Fruit fly (Drosophila melanogaster): ENCODE data around the gene yellow-e2.
A peak's percentile ranks its signal among the peaks of the same experiment; 100 is the strongest.

yellow-e2 gene

dm6 chr3R:13379675-13380074 lies 27.1 kb downstream of the yellow-e2 start, which contains the start of the genes CG9813 and CG8870:
Gene CG9813, minus strand, starts transcription at chr3R:13379775.
Gene CG8870, plus strand, starts transcription at chr3R:13379842.
- TF ChIP-seq pad (GFP tag; optimal IDR thresholded peaks at IDR 0.05) (no peak), kay (GFP tag; ENCODE audit: borderline replicate concordance) (no peak), ovo (GFP tag; optimal IDR thresholded peaks at IDR 0.05) (no peak), CG5204 (GFP tag; optimal IDR thresholded peaks at IDR 0.05) (no peak), Crg-1 (GFP tag; optimal IDR thresholded peaks at IDR 0.05) (no peak), CG11617 (GFP tag; optimal IDR thresholded peaks at IDR 0.05) (no peak), CG14711 (tag; optimal IDR thresholded peaks at IDR 0.05) (no peak), CG7101 (tag; optimal IDR thresholded peaks at IDR 0.05) (no peak), toe (GFP tag; optimal IDR thresholded peaks at IDR 0.05) (no peak), CG7045 (GFP tag; optimal IDR thresholded peaks at IDR 0.05) (no peak), CG1620 (GFP tag; optimal IDR thresholded peaks at IDR 0.05) (no peak), tj (GFP tag; optimal IDR thresholded peaks at IDR 0.05) (no peak), Mnt (GFP tag; optimal IDR thresholded peaks at IDR 0.05) (no peak)

dm6 chr3R:13374913-13375312 lies 31.9 kb downstream of the yellow-e2 start:
- TF ChIP-seq CG7101 (tag; optimal IDR thresholded peaks at IDR 0.05), result no peak
- no peak for TF ChIP-seq Hr96 (GFP tag; optimal IDR thresholded peaks at IDR 0.05)
- no peak for TF ChIP-seq CG12768 (GFP tag; optimal IDR thresholded peaks at IDR 0.05)
- no peak for TF ChIP-seq bab1 (GFP tag; optimal IDR thresholded peaks at IDR 0.05)
- no peak for TF ChIP-seq CG7045 (GFP tag; optimal IDR thresholded peaks at IDR 0.05)
- no peak for TF ChIP-seq toe (GFP tag; optimal IDR thresholded peaks at IDR 0.05)
- TF ChIP-seq tj (GFP tag; optimal IDR thresholded peaks at IDR 0.05), result no peak
- TF ChIP-seq Mnt (GFP tag; optimal IDR thresholded peaks at IDR 0.05), result no peak
- no peak for TF ChIP-seq CG5204 (GFP tag; optimal IDR thresholded peaks at IDR 0.05)
- TF ChIP-seq Crg-1 (GFP tag; optimal IDR thresholded peaks at IDR 0.05), result no peak
- no peak for TF ChIP-seq CG14711 (tag; optimal IDR thresholded peaks at IDR 0.05)
- no peak for TF ChIP-seq pad (GFP tag; optimal IDR thresholded peaks at IDR 0.05)
- no peak for TF ChIP-seq CG1620 (GFP tag; optimal IDR thresholded peaks at IDR 0.05)
- TF ChIP-seq CG33017 (tag; optimal IDR thresholded peaks at IDR 0.05), result no peak
- no peak for TF ChIP-seq CG11617 (GFP tag; optimal IDR thresholded peaks at IDR 0.05)
- no peak for TF ChIP-seq Clk (GFP tag; optimal IDR thresholded peaks at IDR 0.05)
- no peak for TF ChIP-seq cic (GFP tag; optimal IDR thresholded peaks at IDR 0.05)
- TF ChIP-seq cnc (optimal IDR thresholded peaks at IDR 0.05), result no peak
- no peak for TF ChIP-seq ovo (GFP tag; optimal IDR thresholded peaks at IDR 0.05)
- no peak for TF ChIP-seq kay (GFP tag; ENCODE audit: borderline replicate concordance)

dm6 chr3R:13371840-13372680 lies 34.7 kb downstream of the yellow-e2 start, which contains the start of the genes Lip3 and CG34309:
Gene Lip3, minus strand, starts transcription at chr3R:13371904.
Gene CG34309, plus strand, starts transcription at chr3R:13372630.
- no peak for TF ChIP-seq tj (GFP tag; optimal IDR thresholded peaks at IDR 0.05)
- TF ChIP-seq CG11617 (GFP tag; optimal IDR thresholded peaks at IDR 0.05), result peak; percentile 3
- no peak for TF ChIP-seq CG14711 (tag; optimal IDR thresholded peaks at IDR 0.05)
- TF ChIP-seq CG33017 (tag; optimal IDR thresholded peaks at IDR 0.05), result peak; percentile 50
- TF ChIP-seq CG7101 (tag; optimal IDR thresholded peaks at IDR 0.05), result peak; percentile 19
- no peak for TF ChIP-seq CG5204 (GFP tag; optimal IDR thresholded peaks at IDR 0.05)
- TF ChIP-seq Hr96 (GFP tag; optimal IDR thresholded peaks at IDR 0.05), result no peak

- TF ChIP-seq bab1 (GFP tag; optimal IDR thresholded peaks at IDR 0.05) (no peak), kay (GFP tag; ENCODE audit: borderline replicate concordance) (peak; percentile 31), cnc (optimal IDR thresholded peaks at IDR 0.05) (no peak), toe (GFP tag; optimal IDR thresholded peaks at IDR 0.05) (no peak), Hr96 (GFP tag; optimal IDR thresholded peaks at IDR 0.05) (no peak), CG5204 (GFP tag; optimal IDR thresholded peaks at IDR 0.05) (no peak), cic (GFP tag; optimal IDR thresholded peaks at IDR 0.05) (no peak), CG33017 (tag; optimal IDR thresholded peaks at IDR 0.05) (no peak), CG12768 (GFP tag; optimal IDR thresholded peaks at IDR 0.05) (no peak)
Observed at dm6 chr3R:13369348-13369747, 37.5 kb downstream of the yellow-e2 start, which contains the start of gene CheA87a. Gene CheA87a, plus strand, starts transcription at chr3R:13369648.

- no peak for TF ChIP-seq cnc (optimal IDR thresholded peaks at IDR 0.05)
- peak; percentile 80 for TF ChIP-seq toe (GFP tag; optimal IDR thresholded peaks at IDR 0.05)
- TF ChIP-seq CG33017 (tag; optimal IDR thresholded peaks at IDR 0.05), result peak; percentile 58
- no peak for TF ChIP-seq kay (GFP tag; ENCODE audit: borderline replicate concordance)
- TF ChIP-seq cic (GFP tag; optimal IDR thresholded peaks at IDR 0.05), result no peak
- peak; percentile 20 for TF ChIP-seq tj (GFP tag; optimal IDR thresholded peaks at IDR 0.05)
- no peak for TF ChIP-seq Mnt (GFP tag; optimal IDR thresholded peaks at IDR 0.05)
- peak; percentile 55 for TF ChIP-seq bab1 (GFP tag; optimal IDR thresholded peaks at IDR 0.05)
- no peak for TF ChIP-seq Crg-1 (GFP tag; optimal IDR thresholded peaks at IDR 0.05)
- peak; percentile 57 for TF ChIP-seq CG7101 (tag; optimal IDR thresholded peaks at IDR 0.05)
- peak; percentile 70 for TF ChIP-seq Hr96 (GFP tag; optimal IDR thresholded peaks at IDR 0.05)
- peak; percentile 43 for TF ChIP-seq CG14711 (tag; optimal IDR thresholded peaks at IDR 0.05)
- no peak for TF ChIP-seq Clk (GFP tag; optimal IDR thresholded peaks at IDR 0.05)
- peak; percentile 55 for TF ChIP-seq CG1620 (GFP tag; optimal IDR thresholded peaks at IDR 0.05)
- peak; percentile 81 for TF ChIP-seq CG11617 (GFP tag; optimal IDR thresholded peaks at IDR 0.05)
- peak; percentile 11 for TF ChIP-seq ovo (GFP tag; optimal IDR thresholded peaks at IDR 0.05)
- peak; percentile 52 for TF ChIP-seq pad (GFP tag; optimal IDR thresholded peaks at IDR 0.05)
- peak; percentile 83 for TF ChIP-seq CG5204 (GFP tag; optimal IDR thresholded peaks at IDR 0.05)
- peak; percentile 57 for TF ChIP-seq CG12768 (GFP tag; optimal IDR thresholded peaks at IDR 0.05)
- TF ChIP-seq CG7045 (GFP tag; optimal IDR thresholded peaks at IDR 0.05), result peak; percentile 62
Observed at dm6 chr3R:13366561-13367518, 40.0 kb downstream of the yellow-e2 start, which contains the start of gene Elp6. Gene Elp6, minus strand, starts transcription at chr3R:13366910.

Data from whole organism, adult.